Worm (Caenorhabditis elegans) whole organism, L4/young adult: ENCODE data around the gene C14B9.10.

Experiments used
- W03F9.2 ChIP-seq: fragments of 150-350 bp; optimal IDR thresholded peaks from 2 replicates; lab custom pipeline; 2014; ENCODE audit warnings: missing biosample characterization, missing genetic modification characterization
- dao-5 ChIP-seq: sonication (generic microtip); optimal IDR thresholded peaks from 2 replicates; lab custom pipeline; 2016; ENCODE audit warnings: missing genotype, missing genetic modification characterization, moderate library complexity, missing compliant biosample characterization
- him-1 ChIP-seq: sonication (generic microtip); optimal IDR thresholded peaks from 2 replicates; lab custom pipeline; 2016; ENCODE audit warnings: missing genotype, missing genetic modification reagents, missing genetic modification characterization, missing compliant biosample characterization

C14B9.10 gene

ce11 chrIII:8148751-8149150 is 18.1 kb downstream of the C14B9.10 start, which contains the start of gene D2007.2:
TSS of gene D2007.2 (plus strand) at chrIII:8148963.
- TF ChIP-seq him-1 (no peak), dao-5 (tag; lab: Kevin White, UChicago) (no peak), W03F9.2 (tag; lab: Kevin White, UChicago) (no peak)

ce11 chrIII:8154423-8154822 is 23.8 kb downstream of the C14B9.10 start:
- TF ChIP-seq W03F9.2 (tag; lab: Kevin White, UChicago), result no peak
- no peak for TF ChIP-seq dao-5 (tag; lab: Kevin White, UChicago)
- no peak for TF ChIP-seq him-1

- TF ChIP-seq dao-5 (tag; lab: Kevin White, UChicago), result no peak
- TF ChIP-seq him-1, result no peak
- TF ChIP-seq W03F9.2 (tag; lab: Kevin White, UChicago), result no peak
Observed at ce11 chrIII:8155166-8155565, 24.5 kb downstream of the C14B9.10 start, which contains the start of gene D2007.1. TSS of gene D2007.1 (plus strand) at chrIII:8155466.

- TF ChIP-seq dao-5 (tag; lab: Kevin White, UChicago), result no peak
- no peak for TF ChIP-seq him-1
- TF ChIP-seq W03F9.2 (tag; lab: Kevin White, UChicago), result no peak
Observed at ce11 chrIII:8158140-8158786, 27.6 kb downstream of the C14B9.10 start, which contains the start of gene atg-13. TSS of gene atg-13 (minus strand) at chrIII:8158190.

ce11 chrIII:8161238-8161637 is 30.6 kb downstream of the C14B9.10 start, which contains the start of gene inpp-5K:
TSS of gene inpp-5K (minus strand) at chrIII:8161338.
- TF ChIP-seq dao-5 (tag; lab: Kevin White, UChicago) (no peak), him-1 (no peak), W03F9.2 (tag; lab: Kevin White, UChicago) (no peak)

ce11 chrIII:8163283-8163682 is 32.6 kb downstream of the C14B9.10 start, which contains the start of gene bath-42:
TSS of gene bath-42 (minus strand) at chrIII:8163383.
- TF ChIP-seq dao-5 (tag; lab: Kevin White, UChicago) (no peak), him-1 (no peak), W03F9.2 (tag; lab: Kevin White, UChicago) (no peak)

ce11 chrIII:8163788-8164423 is 33.3 kb downstream of the C14B9.10 start, which contains the start of gene prp-8:
TSS of gene prp-8 (plus strand) at chrIII:8164373.
- TF ChIP-seq dao-5 (tag; lab: Kevin White, UChicago) (no peak), W03F9.2 (tag; lab: Kevin White, UChicago) (peak; percentile 92), him-1 (peak; percentile 45)

ce11 chrIII:8164771-8165170 is 34.1 kb downstream of the C14B9.10 start:
- TF ChIP-seq W03F9.2 (tag; lab: Kevin White, UChicago) (no peak), dao-5 (tag; lab: Kevin White, UChicago) (no peak), him-1 (no peak)

- TF ChIP-seq him-1, result no peak
- no peak for TF ChIP-seq W03F9.2 (tag; lab: Kevin White, UChicago)
- TF ChIP-seq dao-5 (tag; lab: Kevin White, UChicago), result no peak
Observed at ce11 chrIII:8172609-8173133, 42.0 kb downstream of the C14B9.10 start.

- no peak for TF ChIP-seq dao-5 (tag; lab: Kevin White, UChicago)
- TF ChIP-seq him-1, result no peak
- no peak for TF ChIP-seq W03F9.2 (tag; lab: Kevin White, UChicago)
Observed at ce11 chrIII:8175263-8175662, 44.6 kb downstream of the C14B9.10 start.

ce11 chrIII:8176265-8176664 is 45.6 kb downstream of the C14B9.10 start, which contains the start of gene C50C3.12:
TSS of gene C50C3.12 (plus strand) at chrIII:8176565.
- TF ChIP-seq him-1, result no peak
- no peak for TF ChIP-seq W03F9.2 (tag; lab: Kevin White, UChicago)
- TF ChIP-seq dao-5 (tag; lab: Kevin White, UChicago), result no peak

- TF ChIP-seq W03F9.2 (tag; lab: Kevin White, UChicago), result no peak
- no peak for TF ChIP-seq him-1
- no peak for TF ChIP-seq dao-5 (tag; lab: Kevin White, UChicago)
Observed at ce11 chrIII:8178924-8179323, 48.3 kb downstream of the C14B9.10 start, which contains the start of gene C50C3.5. TSS of gene C50C3.5 (plus strand) at chrIII:8179224.

ce11 chrIII:8181581-8181980 is 50.9 kb downstream of the C14B9.10 start, which contains the start of gene spc-2:
TSS of gene spc-2 (plus strand) at chrIII:8181881.
- TF ChIP-seq him-1 (no peak), W03F9.2 (tag; lab: Kevin White, UChicago) (no peak), dao-5 (tag; lab: Kevin White, UChicago) (no peak)
